Fruit fly (Drosophila melanogaster): ENCODE data around the gene Exo84.
A peak's percentile ranks its signal among the peaks of the same experiment; 100 is the strongest.

Gene Exo84

DNA sequence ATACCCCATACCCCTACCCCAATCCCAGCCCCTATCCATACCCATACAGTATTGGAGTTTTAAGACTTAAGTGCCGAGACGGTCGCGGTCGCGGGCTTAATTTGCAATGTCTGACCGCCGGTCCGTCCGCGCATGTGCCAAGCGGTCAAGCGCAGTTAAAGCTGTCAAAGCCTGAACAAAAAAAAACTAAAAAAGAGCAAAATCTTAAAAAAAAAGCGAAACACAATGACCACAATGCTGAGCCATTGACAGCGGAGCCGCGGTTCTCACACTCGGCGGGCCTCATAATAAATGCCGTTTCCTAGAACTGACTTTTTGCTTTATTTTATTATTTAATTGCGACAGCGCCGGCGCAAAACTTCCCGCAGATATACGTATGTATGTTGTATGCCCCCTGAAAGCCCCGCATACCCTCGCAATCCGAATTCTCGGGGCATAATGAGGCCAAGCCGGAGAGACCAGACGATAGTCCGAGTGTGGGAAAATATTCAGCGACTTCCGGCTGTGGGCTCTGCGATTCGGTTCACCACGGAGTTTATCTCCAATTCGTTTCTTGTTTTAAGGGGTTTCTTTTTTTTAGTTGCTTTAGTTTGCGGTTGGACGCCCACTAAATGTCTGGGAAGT is 47.6 kb downstream of the Exo84 start (continued):
- TF ChIP-seq Nf-YB (GFP tag; optimal IDR thresholded peaks at IDR 0.05): no peak
- TF ChIP-seq CG8388 (GFP tag; optimal IDR thresholded peaks at IDR 0.05): no peak
- 0 out of 2 replicates have a peak, but pooled peaks have one; percentile 13 for TF ChIP-seq NFAT (GFP tag; IDR thresholded peaks at IDR 0.05)
- TF ChIP-seq cato (GFP tag; optimal IDR thresholded peaks at IDR 0.05; ENCODE audit: borderline replicate concordance): no peak
- TF ChIP-seq prd (optimal IDR thresholded peaks at IDR 0.05): no peak
- no peak for TF ChIP-seq prd (GFP tag; IDR thresholded peaks at IDR 0.05)
- peak; percentile 90 for TF ChIP-seq nom (GFP tag; optimal IDR thresholded peaks at IDR 0.05)
- no peak for TF ChIP-seq p53 (GFP tag; optimal IDR thresholded peaks at IDR 0.05)
- TF ChIP-seq Atf3 (GFP tag; optimal IDR thresholded peaks at IDR 0.05): no peak
- TF ChIP-seq CG31365 (tag; optimal IDR thresholded peaks at IDR 0.05): no peak
- no peak for TF ChIP-seq CG7357 (GFP tag; IDR thresholded peaks at IDR 0.05)
- TF ChIP-seq NC2α (GFP tag; optimal IDR thresholded peaks at IDR 0.05): no peak
- no peak for TF ChIP-seq CG17802 (tag; optimal IDR thresholded peaks at IDR 0.05)
- TF ChIP-seq slp2 (GFP tag; optimal IDR thresholded peaks at IDR 0.05): no peak
- peak; percentile 41; the same call in 1 of the 2 replicates for TF ChIP-seq crol (GFP tag; IDR thresholded peaks at IDR 0.05)

DNA sequence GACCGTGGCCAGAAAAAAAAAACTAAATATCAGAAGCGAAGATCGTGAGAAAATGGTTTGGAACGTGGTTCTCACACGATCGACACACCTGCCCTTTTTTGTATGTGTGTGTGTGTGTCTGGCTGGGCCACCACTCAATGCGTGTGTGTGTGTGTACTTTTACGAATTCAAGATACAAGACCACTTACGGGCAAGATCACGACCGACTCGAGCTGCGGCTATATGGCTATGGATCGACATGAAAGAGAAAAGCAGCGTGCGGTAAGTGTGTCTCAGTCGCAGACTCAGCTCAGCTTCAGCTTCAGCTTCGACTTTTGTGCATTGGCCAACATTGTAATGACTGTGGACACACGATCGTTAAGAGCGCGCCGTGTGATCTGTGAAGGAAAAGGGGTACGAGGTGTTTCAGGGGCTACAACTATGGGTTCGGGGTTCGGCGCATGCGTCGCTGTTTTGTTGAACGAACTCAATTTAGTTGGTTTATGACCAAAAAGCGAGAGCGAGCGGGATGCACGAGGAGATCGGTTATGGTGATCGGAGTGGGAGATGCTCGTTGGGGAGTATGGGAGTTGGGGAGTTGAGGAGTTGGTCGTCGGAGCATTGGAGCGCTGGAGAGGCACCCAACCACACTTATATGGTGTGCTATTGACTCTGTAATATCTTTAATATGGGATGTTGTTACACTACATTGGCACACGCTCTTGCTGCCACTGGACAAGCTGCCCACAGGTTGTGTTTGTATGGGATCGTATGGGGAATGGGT is 49.3 kb downstream of the Exo84 start:
- TF ChIP-seq Hr78 (GFP tag; optimal IDR thresholded peaks at IDR 0.05): peak in 1 of 2 experiments; percentile 25
- TF ChIP-seq CG12769 (tag; optimal IDR thresholded peaks at IDR 0.05): peak; percentile 68
- peak; percentile 26 for TF ChIP-seq da (GFP tag; optimal IDR thresholded peaks at IDR 0.05)
- TF ChIP-seq B-H2 (GFP tag; optimal IDR thresholded peaks at IDR 0.05): no peak
- 0 out of 3 replicates have a peak, but pooled peaks have one; percentile 24 for TF ChIP-seq z (GFP tag; IDR thresholded peaks at IDR 0.05)
- TF ChIP-seq kni (GFP tag; optimal IDR thresholded peaks at IDR 0.05): peak; percentile 99
- TF ChIP-seq sens (GFP tag): peak; percentile 76
- no peak for TF ChIP-seq ems (GFP tag; optimal IDR thresholded peaks at IDR 0.05)
- no peak for TF ChIP-seq sisA (GFP tag; IDR thresholded peaks at IDR 0.05)
- TF ChIP-seq HLH4C (GFP tag; IDR thresholded peaks at IDR 0.05; ENCODE audit: partially characterized antibody): no peak
- TF ChIP-seq ci (GFP tag; IDR thresholded peaks at IDR 0.05): 0 out of 3 replicates have a peak, but pooled peaks have one; percentile 5
- 0 out of 2 replicates have a peak, but pooled peaks have one; percentile 28 for TF ChIP-seq ara (GFP tag; IDR thresholded peaks at IDR 0.05)
- TF ChIP-seq zen2 (GFP tag; IDR thresholded peaks at IDR 0.05; ENCODE audit: partially characterized antibody): 0 out of 3 replicates have a peak, but pooled peaks have one; percentile 26
- 0 out of 3 replicates have a peak, but pooled peaks have one; percentile 4 for TF ChIP-seq Mrtf (GFP tag; IDR thresholded peaks at IDR 0.05)
- peak; percentile 64 for TF ChIP-seq oc (tag; optimal IDR thresholded peaks at IDR 0.05)
- no peak for TF ChIP-seq caup (GFP tag; optimal IDR thresholded peaks at IDR 0.05; ENCODE audit: severe bottlenecking)
- TF ChIP-seq zen (tag; optimal IDR thresholded peaks at IDR 0.05): peak; percentile 23
- TF ChIP-seq gsb-n (tag; optimal IDR thresholded peaks at IDR 0.05): peak; percentile 53
- peak; percentile 84 for TF ChIP-seq cg (GFP tag; optimal IDR thresholded peaks at IDR 0.05)
- TF ChIP-seq ab (GFP tag; optimal IDR thresholded peaks at IDR 0.05): no peak
- TF ChIP-seq chinmo (GFP tag; IDR thresholded peaks at IDR 0.05; ENCODE audit: partially characterized antibody): 0 out of 4 replicates have a peak, but pooled peaks have one; percentile 69
- peak; percentile 26 for TF ChIP-seq chn (GFP tag; optimal IDR thresholded peaks at IDR 0.05)
- peak; percentile 66 for TF ChIP-seq Deaf1 (tag; optimal IDR thresholded peaks at IDR 0.05)
- TF ChIP-seq dmrt99B (tag; optimal IDR thresholded peaks at IDR 0.05): peak; percentile 14
- peak; percentile 75 for TF ChIP-seq D (optimal IDR thresholded peaks at IDR 0.05)
- TF ChIP-seq D (GFP tag; optimal IDR thresholded peaks at IDR 0.05): no peak
- TF ChIP-seq sc (optimal IDR thresholded peaks at IDR 0.05): no peak
- peak; percentile 12 for TF ChIP-seq sc (GFP tag; optimal IDR thresholded peaks at IDR 0.05)
- peak in 1 of 2 experiments; percentile 1 for TF ChIP-seq dpn (GFP tag; optimal IDR thresholded peaks at IDR 0.05)
- TF ChIP-seq Kr (GFP tag; optimal IDR thresholded peaks at IDR 0.05): peak; percentile 70
- no peak for TF ChIP-seq BEAF-32 (GFP tag; optimal IDR thresholded peaks at IDR 0.05)
- peak; percentile 98 for TF ChIP-seq sqz (GFP tag; optimal IDR thresholded peaks at IDR 0.05)

Data from whole organism, embryonic.